Fruit fly (Drosophila melanogaster) whole organism, wandering third instar larva: Measurements from ENCODE around the gene CG31798.

Source experiments
- Abd-B ChIP-seq: fragments of >200 bp; optimal IDR thresholded peaks from 2 replicates; lab custom pipeline; 2017; ENCODE audit warnings: missing biosample characterization, missing genetic modification characterization
- Myc ChIP-seq: fragments of >200 bp; optimal IDR thresholded peaks from 2 replicates; lab custom pipeline; 2017
- dmrt93B ChIP-seq: fragments of 200-800 bp; sonication (Bioruptor generic); optimal IDR thresholded peaks from 2 replicates; lab custom pipeline; 2018; ENCODE audit warnings: missing biosample characterization, mild to moderate bottlenecking, missing genetic modification characterization
- h ChIP-seq: fragments of 200-800 bp; sonication (Bioruptor generic); optimal IDR thresholded peaks from 3 replicates; lab custom pipeline; 2016; ENCODE audit warnings: missing biosample characterization, mild to moderate bottlenecking, missing genetic modification characterization
- lola ChIP-seq: fragments of >200 bp; optimal IDR thresholded peaks from 2 replicates; lab custom pipeline; 2017; ENCODE audit warnings: missing biosample characterization, missing genetic modification characterization
- pan ChIP-seq: fragments of >200 bp; optimal IDR thresholded peaks from 2 replicates; lab custom pipeline; 2017
- psq ChIP-seq: fragments of 200-800 bp; sonication (Bioruptor generic); optimal IDR thresholded peaks from 3 replicates; lab custom pipeline; 2017; ENCODE audit warnings: missing biosample characterization, mild to moderate bottlenecking, missing genetic modification characterization, moderate library complexity

- TF ChIP-seq lola (GFP tag; lab: Kevin White, UChicago) = no peak
- no peak for TF ChIP-seq h (GFP tag; lab: Kevin White, UChicago)
- TF ChIP-seq psq (GFP tag; lab: Kevin White, UChicago) = peak; percentile 98
- TF ChIP-seq dmrt93B = no peak
- no peak for TF ChIP-seq Abd-B (GFP tag; lab: Kevin White, UChicago)
- no peak for TF ChIP-seq Myc (lab: Kevin White, UChicago)
- no peak for TF ChIP-seq pan
Observed at dm6 chr2L:19362734-19363363, 31.1 kb upstream of the CG31798 start, which contains the start of gene dnt.
